Fruit fly (Drosophila melanogaster) whole organism, adult: ENCODE results near the gene CG14326.
A peak's percentile ranks its signal among the peaks of the same experiment; 100 is the strongest.

Experiments used
- CG11617 ChIP-seq: fragments of 200-800 bp; sonication (Bioruptor generic); optimal IDR thresholded peaks from 2 replicates; lab custom pipeline; 2017; ENCODE audit warnings: mild to moderate bottlenecking, missing biosample characterization, missing genetic modification reagents, missing genetic modification characterization
- CG12768 ChIP-seq: fragments of 200-800 bp; sonication (Bioruptor generic); optimal IDR thresholded peaks from 2 replicates; lab custom pipeline; 2017; ENCODE audit warnings: missing biosample characterization, missing genetic modification characterization, mild to moderate bottlenecking, moderate library complexity, missing genetic modification reagents
- CG14711 ChIP-seq: fragments of 200-800 bp; sonication (Bioruptor generic); optimal IDR thresholded peaks from 2 replicates; lab custom pipeline; 2018; ENCODE audit warnings: missing biosample characterization, mild to moderate bottlenecking, missing genetic modification characterization, moderate library complexity
- CG1620 ChIP-seq: fragments of 200-800 bp; sonication (Bioruptor generic); optimal IDR thresholded peaks from 2 replicates; lab custom pipeline; 2016; ENCODE audit warnings: missing biosample characterization, missing genetic modification characterization
- CG33017 ChIP-seq: fragments of 200-800 bp; sonication (Bioruptor generic); optimal IDR thresholded peaks from 2 replicates; lab custom pipeline; 2018; ENCODE audit warnings: missing biosample characterization, mild to moderate bottlenecking, missing genetic modification characterization, moderate library complexity
- CG5204 ChIP-seq: fragments of 200-800 bp; sonication (Bioruptor generic); optimal IDR thresholded peaks from 2 replicates; lab custom pipeline; 2016; ENCODE audit warnings: missing biosample characterization, missing genetic modification characterization
- CG7045 ChIP-seq: fragments of 200-800 bp; sonication (Bioruptor generic); optimal IDR thresholded peaks from 2 replicates; lab custom pipeline; 2017; ENCODE audit warnings: missing biosample characterization, mild to moderate bottlenecking, missing genetic modification characterization
- CG7101 ChIP-seq: fragments of 200-800 bp; sonication (Bioruptor generic); optimal IDR thresholded peaks from 2 replicates; lab custom pipeline; 2018; ENCODE audit warnings: missing biosample characterization, mild to moderate bottlenecking, missing genetic modification characterization, moderate library complexity
- Clk ChIP-seq: fragments of 200-800 bp; sonication (Bioruptor generic); optimal IDR thresholded peaks from 2 replicates; lab custom pipeline; 2017; ENCODE audit warnings: missing biosample characterization, missing genetic modification characterization
- Crg-1 ChIP-seq: fragments of 200-800 bp; sonication (Bioruptor generic); optimal IDR thresholded peaks from 2 replicates; lab custom pipeline; 2016; ENCODE audit warnings: missing biosample characterization, missing genetic modification characterization
- Hr96 ChIP-seq: fragments of 200-800 bp; sonication (Bioruptor generic); optimal IDR thresholded peaks from 2 replicates; lab custom pipeline; 2016; ENCODE audit warnings: missing biosample characterization, missing genetic modification characterization
- Mnt ChIP-seq: fragments of 200-800 bp; sonication (Bioruptor generic); optimal IDR thresholded peaks from 2 replicates; lab custom pipeline; 2016; ENCODE audit warnings: missing biosample characterization, mild to moderate bottlenecking, missing genetic modification characterization
- bab1 ChIP-seq: fragments of 200-800 bp; sonication (Bioruptor generic); optimal IDR thresholded peaks from 3 replicates; lab custom pipeline; 2019; ENCODE audit warnings: missing biosample characterization, mild to moderate bottlenecking, missing genetic modification characterization, moderate library complexity
- cic ChIP-seq: fragments of 200-800 bp; sonication (Bioruptor generic); optimal IDR thresholded peaks from 2 replicates; lab custom pipeline; 2017; ENCODE audit warnings: missing biosample characterization, mild to moderate bottlenecking, missing genetic modification characterization, moderate library complexity
- cnc ChIP-seq, 2 experiments: fragments of >200 bp; optimal IDR thresholded peaks; 2 replicates each; lab custom pipeline; 2017
- kay ChIP-seq: fragments of 200-800 bp; sonication (Bioruptor generic); peaks from one replicate; lab custom pipeline; 2016; ENCODE audit warnings: missing biosample characterization, missing genetic modification characterization, borderline replicate concordance
- ovo ChIP-seq: fragments of 200-800 bp; sonication (Bioruptor generic); optimal IDR thresholded peaks from 2 replicates; lab custom pipeline; 2016; ENCODE audit warnings: missing biosample characterization, missing genetic modification characterization
- pad ChIP-seq: fragments of 200-800 bp; sonication (Bioruptor generic); optimal IDR thresholded peaks from 3 replicates; lab custom pipeline; 2017; ENCODE audit warnings: missing biosample characterization, missing genetic modification characterization, mild to moderate bottlenecking, moderate library complexity, missing genetic modification reagents
- tj ChIP-seq: fragments of 200-800 bp; sonication (Bioruptor generic); optimal IDR thresholded peaks from 3 replicates; lab custom pipeline; 2017; ENCODE audit warnings: missing biosample characterization, mild to moderate bottlenecking, missing genetic modification characterization, moderate library complexity
- toe ChIP-seq: fragments of 200-800 bp; sonication (Bioruptor generic); optimal IDR thresholded peaks from 2 replicates; lab custom pipeline; 2016; ENCODE audit warnings: missing biosample characterization, missing genetic modification characterization

CG14326 gene

DNA sequence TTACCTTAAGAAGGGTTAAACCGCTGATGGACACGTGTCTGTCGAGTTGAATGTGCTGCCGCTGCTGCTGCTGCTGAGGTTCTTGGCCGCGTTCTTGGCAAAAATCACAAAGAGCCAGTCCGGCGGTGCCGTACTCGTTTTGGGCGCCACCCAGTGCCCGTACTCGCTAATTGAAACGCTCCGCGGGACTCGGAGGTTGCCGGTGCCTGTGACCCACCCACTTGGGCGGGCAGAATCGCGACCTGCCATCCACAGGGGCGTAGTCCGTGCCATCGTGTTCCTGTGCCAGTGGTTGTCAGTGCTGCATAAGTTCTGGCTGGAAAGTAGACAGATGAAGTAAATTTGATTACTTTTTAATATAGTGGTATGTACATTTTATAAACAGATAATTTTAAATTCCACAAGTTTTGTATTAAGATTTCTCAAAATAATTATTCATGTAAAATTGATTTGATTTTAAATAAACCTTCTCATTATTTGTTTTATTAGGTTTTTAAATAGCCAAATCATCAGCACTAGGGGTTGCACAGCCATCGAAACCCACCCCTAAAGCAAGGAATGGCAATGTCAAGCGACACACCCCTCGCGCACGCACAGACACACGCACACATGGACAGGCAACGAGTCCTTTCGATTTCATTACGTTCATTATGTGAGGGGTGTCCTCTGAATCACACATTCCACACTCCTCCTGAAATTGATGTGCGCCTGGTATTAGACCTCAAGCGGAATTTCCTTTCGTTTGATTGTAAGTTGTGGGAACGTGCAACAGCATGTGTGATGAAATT is 13.8 kb upstream of the CG14326 start:
- TF ChIP-seq Clk (GFP tag; lab: Kevin White, UChicago) (no peak), pad (GFP tag; lab: Kevin White, UChicago) (peak; percentile 5), CG33017 (peak; percentile 29), kay (GFP tag; lab: Kevin White, UChicago) (no peak), Hr96 (GFP tag; lab: Kevin White, UChicago) (peak; percentile 16), Crg-1 (no peak), CG7101 (no peak), CG11617 (GFP tag; lab: Kevin White, UChicago) (no peak), CG7045 (GFP tag; lab: Kevin White, UChicago) (peak; percentile 29), bab1 (no peak), CG14711 (tag; lab: Kevin White, UChicago) (no peak), tj (no peak), cic (GFP tag; lab: Kevin White, UChicago) (no peak), ovo (GFP tag; lab: Kevin White, UChicago) (no peak), toe (GFP tag; lab: Kevin White, UChicago) (no peak), CG5204 (GFP tag; lab: Kevin White, UChicago) (peak; percentile 55), CG1620 (GFP tag; lab: Kevin White, UChicago) (no peak), CG12768 (GFP tag; lab: Kevin White, UChicago) (peak; percentile 21), cnc (optimal IDR thresholded peaks at IDR 0.05; lab: Kevin White, UChicago) (no peak), Mnt (GFP tag; lab: Kevin White, UChicago) (peak; percentile 38)

dm6 chr3R:17605872-17606271 is 13.0 kb upstream of the CG14326 start, which contains the start of gene sll:
TSS of gene sll (plus strand) at chr3R:17606106.
- TF ChIP-seq CG5204 (GFP tag; lab: Kevin White, UChicago) (no peak), ovo (GFP tag; lab: Kevin White, UChicago) (peak; percentile 71)

- no peak for TF ChIP-seq cnc (optimal IDR thresholded peaks at IDR 0.05; lab: Kevin White, UChicago)
Observed at dm6 chr3R:17609059-17609458, 9.8 kb upstream of the CG14326 start, which contains the start of gene CG14329. TSS of gene CG14329 (plus strand) at chr3R:17609359.

- TF ChIP-seq CG14711 (tag; lab: Kevin White, UChicago) = no peak
- TF ChIP-seq Hr96 (GFP tag; lab: Kevin White, UChicago) = no peak
- TF ChIP-seq toe (GFP tag; lab: Kevin White, UChicago) = no peak
- no peak for TF ChIP-seq ovo (GFP tag; lab: Kevin White, UChicago)
- no peak for TF ChIP-seq Clk (GFP tag; lab: Kevin White, UChicago)
- TF ChIP-seq tj = no peak
- no peak for TF ChIP-seq cnc (optimal IDR thresholded peaks at IDR 0.05; lab: Kevin White, UChicago)
- no peak for TF ChIP-seq CG12768 (GFP tag; lab: Kevin White, UChicago)
- no peak for TF ChIP-seq CG1620 (GFP tag; lab: Kevin White, UChicago)
Observed at dm6 chr3R:17611411-17611810, 7.5 kb upstream of the CG14326 start, which contains the start of gene Edg91. TSS of gene Edg91 (minus strand) at chr3R:17611511.

DNA sequence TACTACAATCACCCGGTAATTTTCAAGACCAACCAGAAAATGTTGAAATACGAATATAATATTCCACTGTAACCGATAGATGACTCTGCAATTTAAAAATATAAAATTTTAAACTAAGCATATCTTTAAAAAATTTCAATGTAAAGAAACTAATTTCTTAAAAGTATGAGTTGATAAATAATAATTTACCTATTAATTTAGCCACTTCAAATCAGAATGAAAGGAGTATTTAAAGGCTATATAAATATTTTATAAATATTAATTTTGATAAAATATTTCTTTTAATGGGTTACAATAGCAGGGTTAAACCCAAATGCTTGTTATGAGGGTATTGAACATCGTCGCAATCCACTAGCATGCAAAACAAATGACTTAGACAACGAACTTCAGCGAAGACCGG is 7.1 kb upstream of the CG14326 start:
- TF ChIP-seq CG11617 (GFP tag; lab: Kevin White, UChicago) (no peak), kay (GFP tag; lab: Kevin White, UChicago) (no peak), toe (GFP tag; lab: Kevin White, UChicago) (no peak), Crg-1 (no peak), bab1 (no peak), CG5204 (GFP tag; lab: Kevin White, UChicago) (no peak), Mnt (GFP tag; lab: Kevin White, UChicago) (no peak), CG7101 (no peak), cnc (optimal IDR thresholded peaks at IDR 0.05; lab: Kevin White, UChicago) (no peak)

DNA sequence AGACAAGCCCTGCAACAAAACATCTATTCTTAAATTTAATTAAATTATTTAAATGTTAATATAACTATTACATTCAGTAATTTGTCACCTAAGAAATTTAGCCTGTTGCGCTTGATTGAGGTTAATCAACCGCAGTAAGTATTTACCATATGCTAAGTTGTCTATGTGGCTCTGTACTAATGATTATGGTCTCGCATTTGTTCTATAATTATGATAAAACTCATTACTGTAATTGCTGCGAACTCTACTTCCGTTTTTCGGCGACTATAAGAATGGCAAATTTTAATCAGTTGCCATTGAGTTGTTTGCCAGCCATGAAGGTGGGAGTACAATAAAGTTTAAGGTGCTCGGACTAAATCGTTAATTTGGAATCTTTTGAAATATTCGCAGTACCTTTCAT is 6.3 kb upstream of the CG14326 start, which contains the start of gene CG34281:
CG34281 (plus strand) TSS at position 301 of the 400 bp plus-strand sequence.
- TF ChIP-seq Hr96 (GFP tag; lab: Kevin White, UChicago) = no peak

DNA sequence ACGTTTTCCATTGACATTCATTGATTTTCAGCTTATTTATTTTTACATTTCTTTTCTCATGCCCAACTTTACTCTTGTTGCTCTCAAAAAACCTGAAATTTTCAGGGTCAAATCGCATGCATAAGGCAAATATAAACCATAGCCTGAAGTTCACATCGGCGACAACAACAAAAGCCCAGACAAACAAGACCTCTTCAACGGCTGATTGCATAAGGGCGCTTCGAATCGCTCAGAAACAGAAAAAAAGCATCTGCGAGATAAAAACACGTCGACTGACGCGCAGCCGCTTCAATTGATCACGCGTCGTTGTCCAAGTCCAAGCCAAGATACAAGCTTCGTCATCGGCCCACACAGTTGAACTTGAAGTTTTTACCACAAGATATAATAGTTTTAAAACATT is 5.4 kb upstream of the CG14326 start, which contains the start of gene CG14327:
CG14327 (plus strand) TSS at position 161 of the 400 bp plus-strand sequence.
- TF ChIP-seq CG33017 (no peak), CG7045 (GFP tag; lab: Kevin White, UChicago) (no peak), CG14711 (tag; lab: Kevin White, UChicago) (no peak)

DNA sequence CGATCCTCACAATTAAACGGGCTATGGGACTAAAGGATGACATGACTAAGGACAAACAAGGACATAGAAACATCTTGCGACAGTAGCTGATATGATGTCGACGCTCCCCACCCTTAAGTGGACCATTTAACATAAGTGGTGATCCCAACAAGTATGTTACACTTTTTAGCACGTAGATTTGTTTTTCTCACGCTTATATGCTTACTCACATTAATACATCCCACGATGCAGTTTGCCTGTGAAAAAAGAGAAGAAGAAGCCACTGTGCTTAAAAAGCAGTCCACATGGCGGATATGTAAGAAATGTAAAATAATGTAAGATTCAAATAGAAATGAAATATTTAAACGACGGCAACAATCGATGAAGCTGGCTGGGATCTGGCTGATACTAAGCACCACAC is 3.8 kb upstream of the CG14326 start:
- TF ChIP-seq CG7045 (GFP tag; lab: Kevin White, UChicago) (no peak), Crg-1 (no peak), toe (GFP tag; lab: Kevin White, UChicago) (no peak), pad (GFP tag; lab: Kevin White, UChicago) (no peak), ovo (GFP tag; lab: Kevin White, UChicago) (no peak), CG14711 (tag; lab: Kevin White, UChicago) (no peak), cnc (optimal IDR thresholded peaks at IDR 0.05; lab: Kevin White, UChicago) (no peak), kay (GFP tag; lab: Kevin White, UChicago) (no peak), CG11617 (GFP tag; lab: Kevin White, UChicago) (no peak), CG1620 (GFP tag; lab: Kevin White, UChicago) (no peak), Mnt (GFP tag; lab: Kevin White, UChicago) (no peak), CG7101 (no peak), CG5204 (GFP tag; lab: Kevin White, UChicago) (no peak), bab1 (no peak), Hr96 (GFP tag; lab: Kevin White, UChicago) (no peak), cic (GFP tag; lab: Kevin White, UChicago) (no peak)
